Worm (Caenorhabditis elegans): ENCODE results near the gene T01H3.3.
A peak's percentile ranks its signal among the peaks of the same experiment; 100 is the strongest.

DNA sequence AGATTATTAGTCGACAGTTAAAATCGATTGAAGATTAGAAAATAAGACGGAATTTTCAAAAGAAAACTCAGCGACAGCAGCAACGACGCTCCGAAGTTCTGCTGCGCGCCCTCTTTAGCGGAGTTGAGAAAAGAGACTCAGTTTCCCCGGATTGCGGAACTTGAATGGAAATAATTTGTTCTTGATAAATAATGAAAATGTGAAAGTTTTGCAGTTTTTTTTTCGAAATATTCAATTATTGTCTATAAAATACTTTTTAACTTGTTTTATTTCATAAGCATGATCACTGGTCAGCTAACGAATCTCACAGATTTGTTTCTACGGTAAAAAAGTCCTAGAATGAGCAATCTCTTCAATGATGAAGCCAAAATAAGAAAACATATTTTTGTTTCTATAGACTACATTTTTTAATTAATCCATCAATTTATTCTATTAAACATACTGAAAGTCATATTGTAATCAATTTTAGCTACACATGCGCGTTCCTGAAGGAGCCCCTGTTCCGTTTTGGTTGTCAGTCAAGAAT lies 16.1 kb downstream of the T01H3.3 start, which contains the start of the genes cec-3 and T09A5.15:
- TF ChIP-seq ces-1 (GFP tag; optimal IDR thresholded peaks at IDR 0.05) (peak; percentile 54), lin-13 (tag; optimal IDR thresholded peaks at IDR 0.05) (no peak), ztf-11 (tag; optimal IDR thresholded peaks at IDR 0.05) (no peak), mep-1 (tag; optimal IDR thresholded peaks at IDR 0.05) (peak; percentile 9), nhr-76 (tag; optimal IDR thresholded peaks at IDR 0.05) (no peak), nhr-2 (tag; optimal IDR thresholded peaks at IDR 0.05) (no peak), unc-39 (tag; optimal IDR thresholded peaks at IDR 0.05) (no peak), unc-62 (GFP tag; optimal IDR thresholded peaks at IDR 0.05) (no peak), elt-1 (tag; optimal IDR thresholded peaks at IDR 0.05; ENCODE audit: borderline replicate concordance, insufficient read depth) (no peak), flh-1 (GFP tag; optimal IDR thresholded peaks at IDR 0.05) (no peak)

Measured in whole organism, mixed stage, embryonic.